Worm (Caenorhabditis elegans) whole organism, midembryonic: ENCODE data around the gene F59F5.5.

Experiments
- T22C8.4 ChIP-seq: fragments of 200-800 bp; sonication (Bioruptor generic); IDR thresholded peaks from 2 replicates; pipeline ENCODE4 v1.3.6; 2022; ENCODE audit warnings: missing genetic modification characterization, missing compliant biosample characterization
- cog-1 ChIP-seq: sonication (generic microtip); optimal IDR thresholded peaks from 2 replicates; lab custom pipeline; 2016; ENCODE audit warnings: missing genetic modification characterization, missing compliant biosample characterization
- flt-1 ChIP-seq: fragments of 200-800 bp; sonication (Bioruptor generic); IDR thresholded peaks from 2 replicates; pipeline ENCODE4 v1.3.6; 2022; ENCODE audit warnings: missing genetic modification characterization, missing compliant biosample characterization
- klf-2 ChIP-seq: fragments of 200-800 bp; sonication (Bioruptor generic); conservative IDR thresholded peaks from 2 replicates; pipeline ENCODE4 v1.3.6; 2022; ENCODE audit warnings: missing genetic modification reagents, missing genetic modification characterization, missing compliant biosample characterization
- med-1 ChIP-seq: sonication (generic microtip); optimal IDR thresholded peaks from 2 replicates; lab custom pipeline; 2017; ENCODE audit warnings: missing genetic modification characterization, mild to moderate bottlenecking, missing compliant biosample characterization, antibody characterized with exemption, missing genetic modification reagents; ENCODE audit not compliant: insufficient read depth
- ref-1 ChIP-seq: fragments of 200-800 bp; sonication (Bioruptor generic); conservative IDR thresholded peaks from 2 replicates; pipeline ENCODE4 v1.3.6; 2022; ENCODE audit warnings: missing genetic modification reagents, missing genetic modification characterization, missing compliant biosample characterization
- tab-1 ChIP-seq: fragments of 200-800 bp; sonication (Bioruptor generic); IDR thresholded peaks from 2 replicates; pipeline ENCODE4 v1.3.6; 2022; ENCODE audit warnings: missing genetic modification characterization, missing compliant biosample characterization
- ztf-23 ChIP-seq: fragments of 200-800 bp; sonication (Bioruptor generic); IDR thresholded peaks from 2 replicates; pipeline ENCODE4 v1.3.6; 2022; ENCODE audit warnings: missing genetic modification reagents, missing genetic modification characterization, missing compliant biosample characterization
- ztf-29 ChIP-seq: fragments of 200-800 bp; sonication (Bioruptor generic); IDR thresholded peaks from 2 replicates; pipeline ENCODE4 v1.3.6; 2022; ENCODE audit warnings: missing genetic modification reagents, missing genetic modification characterization, missing compliant biosample characterization

F59F5.5 gene

DNA sequence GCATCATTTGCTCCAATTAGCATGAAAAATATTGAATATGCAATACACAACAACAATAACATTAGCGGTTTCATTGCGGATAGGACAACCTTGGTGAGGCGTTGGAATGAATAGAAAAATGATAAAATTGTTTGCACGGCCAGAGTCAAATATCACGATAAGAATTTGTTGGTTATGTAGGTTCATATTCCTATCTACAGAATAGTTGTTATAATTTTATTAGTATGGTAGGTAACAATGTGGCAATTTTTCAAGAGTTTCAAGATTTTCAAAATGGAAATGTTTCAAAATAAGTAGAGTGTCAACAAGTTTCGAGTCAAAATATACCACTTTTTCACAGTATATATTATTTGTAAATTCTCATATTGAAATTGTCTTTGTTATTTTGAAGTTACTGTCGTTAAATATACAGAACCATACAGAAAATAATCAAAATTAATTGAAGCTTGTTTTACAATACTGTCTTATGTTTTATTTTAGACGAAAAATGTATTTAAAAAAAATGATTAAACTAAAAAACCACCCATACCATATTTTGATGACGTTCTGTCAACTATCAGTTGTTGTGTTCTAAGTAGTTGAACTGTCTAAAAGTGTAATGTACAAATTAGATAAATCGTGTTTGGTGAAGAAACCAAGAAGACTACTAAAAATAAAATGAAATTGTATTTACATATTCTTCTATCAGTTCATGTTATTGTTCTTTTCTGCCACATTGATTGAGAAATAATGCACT is 3.3 kb upstream of the F59F5.5 start, which contains the start of the genes F59F5.3 and F59F5.4:
TSS of gene F59F5.3 (minus strand) at position 101 of the 736 bp plus-strand sequence.
TSS of gene F59F5.4 (plus strand) at position 686 of the 736 bp plus-strand sequence.
- TF ChIP-seq flt-1 (GFP tag; lab: Robert Waterston, UW) (no peak), ztf-29 (GFP tag; lab: Robert Waterston, UW) (no peak), cog-1 (tag; lab: Kevin White, UChicago) (no peak), tab-1 (no peak), T22C8.4 (GFP tag; lab: Robert Waterston, UW) (no peak), med-1 (GFP tag; lab: Kevin White, UChicago) (no peak), ref-1 (GFP tag; lab: Robert Waterston, UW) (no peak), ztf-23 (no peak), klf-2 (GFP tag; lab: Robert Waterston, UW) (no peak)

DNA sequence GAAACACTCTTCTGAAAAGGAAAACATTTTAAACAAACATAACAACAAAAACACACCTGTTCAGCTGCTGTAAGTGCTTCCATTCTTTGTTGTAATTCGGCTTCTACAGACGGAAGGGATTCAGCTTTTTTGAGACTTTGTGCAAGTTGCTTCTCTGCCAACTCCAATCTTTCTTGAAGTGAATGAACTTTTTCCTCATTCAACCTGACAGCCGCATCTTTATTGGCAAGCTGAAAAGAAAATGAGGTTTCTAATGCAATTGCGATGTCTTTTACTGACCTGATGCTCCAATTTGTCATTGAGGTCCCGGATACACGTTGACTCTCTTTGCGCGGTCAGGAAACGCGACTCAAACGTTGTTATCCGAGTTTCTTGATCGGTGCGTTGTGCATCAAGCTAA is 7.2 kb downstream of the F59F5.5 start:
- no peak for TF ChIP-seq ztf-23
- TF ChIP-seq ref-1 (GFP tag; lab: Robert Waterston, UW): no peak
- no peak for TF ChIP-seq ztf-29 (GFP tag; lab: Robert Waterston, UW)
- no peak for TF ChIP-seq cog-1 (tag; lab: Kevin White, UChicago)
- no peak for TF ChIP-seq klf-2 (GFP tag; lab: Robert Waterston, UW)
- no peak for TF ChIP-seq tab-1
- TF ChIP-seq med-1 (GFP tag; lab: Kevin White, UChicago): no peak
- TF ChIP-seq flt-1 (GFP tag; lab: Robert Waterston, UW): no peak
- TF ChIP-seq T22C8.4 (GFP tag; lab: Robert Waterston, UW): no peak

- TF ChIP-seq ref-1 (GFP tag; lab: Robert Waterston, UW): no peak
- no peak for TF ChIP-seq med-1 (GFP tag; lab: Kevin White, UChicago)
- peak; percentile 85 for TF ChIP-seq cog-1 (tag; lab: Kevin White, UChicago)
- peak; percentile 79 for TF ChIP-seq ztf-23
- no peak for TF ChIP-seq ztf-29 (GFP tag; lab: Robert Waterston, UW)
- peak; percentile 65 for TF ChIP-seq T22C8.4 (GFP tag; lab: Robert Waterston, UW)
- TF ChIP-seq flt-1 (GFP tag; lab: Robert Waterston, UW): peak; percentile 69
- no peak for TF ChIP-seq klf-2 (GFP tag; lab: Robert Waterston, UW)
- peak; percentile 26; the same call in 1 of the 2 replicates for TF ChIP-seq tab-1
Observed at ce11 chrX:10555189-10555964, 9.6 kb downstream of the F59F5.5 start, which contains the start of gene syd-2. syd-2 (minus strand) TSS chrX:10555239.

DNA sequence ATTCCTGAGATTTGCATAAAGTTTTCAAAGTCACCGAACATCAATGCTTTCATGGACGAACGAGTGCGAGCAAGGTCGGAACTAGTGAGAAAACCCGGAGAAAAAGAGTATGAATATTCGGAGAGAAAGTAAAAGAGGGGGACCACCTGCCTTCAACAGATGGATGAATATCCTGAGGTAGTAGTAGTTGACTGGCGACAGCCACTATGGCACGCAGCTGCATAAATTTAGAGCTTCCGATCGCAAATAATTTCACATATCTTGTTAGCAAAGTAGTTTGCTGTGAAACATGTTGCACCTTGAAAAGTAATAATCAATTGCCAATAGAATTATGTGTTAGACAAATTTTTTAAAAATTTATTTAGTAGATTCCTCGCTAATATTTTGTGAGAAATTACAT is 10.9 kb downstream of the F59F5.5 start:
- no peak for TF ChIP-seq ztf-29 (GFP tag; lab: Robert Waterston, UW)
- no peak for TF ChIP-seq ztf-23
- no peak for TF ChIP-seq cog-1 (tag; lab: Kevin White, UChicago)
- no peak for TF ChIP-seq flt-1 (GFP tag; lab: Robert Waterston, UW)
- TF ChIP-seq ref-1 (GFP tag; lab: Robert Waterston, UW): no peak
- no peak for TF ChIP-seq klf-2 (GFP tag; lab: Robert Waterston, UW)
- no peak for TF ChIP-seq med-1 (GFP tag; lab: Kevin White, UChicago)
- TF ChIP-seq T22C8.4 (GFP tag; lab: Robert Waterston, UW): no peak
- no peak for TF ChIP-seq tab-1

- TF ChIP-seq T22C8.4 (GFP tag; lab: Robert Waterston, UW) (no peak), med-1 (GFP tag; lab: Kevin White, UChicago) (no peak), ref-1 (GFP tag; lab: Robert Waterston, UW) (no peak), ztf-23 (no peak), flt-1 (GFP tag; lab: Robert Waterston, UW) (no peak), tab-1 (no peak), cog-1 (tag; lab: Kevin White, UChicago) (no peak), ztf-29 (GFP tag; lab: Robert Waterston, UW) (no peak), klf-2 (GFP tag; lab: Robert Waterston, UW) (no peak)
Observed at ce11 chrX:10559203-10559602, 13.4 kb downstream of the F59F5.5 start, which contains the start of gene F59F5.7. F59F5.7 (plus strand) TSS chrX:10559503.

DNA sequence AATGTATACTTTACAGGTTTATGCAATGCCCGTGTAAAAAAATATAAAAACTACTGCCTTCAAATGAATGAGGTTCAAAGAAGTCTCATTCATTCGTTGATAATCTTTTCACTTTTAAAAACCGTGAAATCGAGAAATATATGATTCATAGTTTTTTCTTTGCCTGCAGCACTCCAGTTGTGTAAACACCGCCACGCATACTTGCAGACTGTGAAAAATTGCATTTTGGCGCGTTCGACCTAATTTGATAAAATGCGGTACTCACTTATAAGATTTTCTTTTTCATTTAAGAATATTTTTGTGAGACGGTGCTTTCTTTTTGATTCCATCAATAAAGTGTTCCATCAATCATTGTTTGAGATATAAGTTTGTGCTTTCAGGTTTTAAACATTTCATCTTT is 21.0 kb downstream of the F59F5.5 start:
- TF ChIP-seq med-1 (GFP tag; lab: Kevin White, UChicago) (no peak), T22C8.4 (GFP tag; lab: Robert Waterston, UW) (no peak), ztf-23 (no peak), ztf-29 (GFP tag; lab: Robert Waterston, UW) (no peak), klf-2 (GFP tag; lab: Robert Waterston, UW) (no peak), ref-1 (GFP tag; lab: Robert Waterston, UW) (no peak)

DNA sequence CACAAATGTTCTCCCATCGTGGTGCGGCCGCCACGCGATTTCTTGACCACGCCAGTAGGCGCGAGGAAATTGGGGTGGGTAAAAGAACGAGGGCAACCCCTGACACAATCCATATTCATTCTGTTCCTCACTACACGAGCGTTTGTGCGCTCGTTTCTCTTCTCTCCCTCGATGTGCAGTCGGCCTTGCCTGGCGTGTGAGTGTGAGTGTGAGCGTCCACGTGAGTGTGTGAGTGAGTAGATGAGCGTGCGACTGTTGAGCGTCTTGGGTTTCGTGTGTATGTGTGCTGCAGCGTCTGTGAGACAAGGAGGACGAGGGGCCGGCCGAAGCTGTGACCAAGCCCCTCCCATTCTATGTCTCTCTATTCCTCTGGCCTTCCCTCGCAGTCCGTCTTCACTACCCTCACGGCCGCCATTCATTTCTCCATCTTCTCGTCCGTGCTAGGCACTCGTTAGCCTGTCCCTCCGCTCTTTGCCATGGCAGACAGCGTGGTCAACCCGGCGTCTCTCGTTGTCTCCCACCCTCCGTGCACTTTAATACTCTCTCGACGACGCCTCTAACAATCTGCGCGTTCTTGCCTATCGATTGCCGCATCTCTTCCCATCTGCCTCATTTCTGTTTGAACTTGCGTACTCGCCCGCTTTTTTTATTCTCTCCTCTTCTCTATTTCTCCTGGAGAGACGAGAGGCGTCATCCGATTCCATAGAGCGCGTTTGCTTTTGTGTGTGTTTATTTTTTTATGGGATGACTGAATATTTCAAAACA is 22.8 kb downstream of the F59F5.5 start:
- TF ChIP-seq ref-1 (GFP tag; lab: Robert Waterston, UW) (peak; percentile 41; the same call in 1 of the 2 replicates), klf-2 (GFP tag; lab: Robert Waterston, UW) (no peak), flt-1 (GFP tag; lab: Robert Waterston, UW) (no peak), ztf-23 (peak; percentile 56), tab-1 (peak; percentile 67; the same call in 1 of the 2 replicates), T22C8.4 (GFP tag; lab: Robert Waterston, UW) (peak; percentile 97), med-1 (GFP tag; lab: Kevin White, UChicago) (peak; percentile 11), ztf-29 (GFP tag; lab: Robert Waterston, UW) (peak; percentile 92), cog-1 (tag; lab: Kevin White, UChicago) (peak; percentile 93)

DNA sequence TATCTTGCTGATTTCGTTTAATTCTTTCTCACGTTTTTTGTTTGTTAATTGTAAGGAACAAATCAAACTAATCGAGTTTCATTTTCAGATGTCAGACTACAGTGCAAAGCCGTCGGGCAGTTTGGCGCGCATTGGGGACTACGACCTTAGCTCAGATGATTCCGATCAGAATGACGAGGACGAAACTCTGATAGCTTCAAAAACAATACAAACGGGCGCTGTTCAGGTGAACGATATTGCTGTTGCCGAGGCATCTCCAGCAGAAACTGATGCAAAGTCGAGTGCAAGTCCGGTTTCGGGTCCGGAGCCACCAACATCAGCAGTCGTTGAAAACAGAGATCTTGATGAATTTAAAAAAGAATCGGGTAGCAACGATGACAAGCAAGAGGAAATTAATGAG is 23.4 kb downstream of the F59F5.5 start, which contains the start of gene bet-2:
TSS of gene bet-2 (plus strand) at position 89 of the 400 bp plus-strand sequence.
- TF ChIP-seq klf-2 (GFP tag; lab: Robert Waterston, UW) (no peak), ref-1 (GFP tag; lab: Robert Waterston, UW) (no peak), flt-1 (GFP tag; lab: Robert Waterston, UW) (no peak), ztf-29 (GFP tag; lab: Robert Waterston, UW) (no peak), tab-1 (no peak), ztf-23 (no peak), T22C8.4 (GFP tag; lab: Robert Waterston, UW) (no peak)
